Worm (Caenorhabditis elegans) whole organism, L3 larva: ENCODE measurements around the gene arf-6.

Experiments used
- ama-1 ChIP-seq: fragments of 150-350 bp; optimal IDR thresholded peaks from 2 replicates; lab custom pipeline; 2018
- elt-3 ChIP-seq, 3 experiments: fragments of 150-350 bp in 1 of 3; sonication (generic microtip) in 2 of 3; optimal IDR thresholded peaks; 2 replicates in 2 of 3; 4 replicates in 1 of 3; lab custom pipeline; 2014 to 2017; ENCODE audit warnings: missing biosample characterization in 3 of 3, missing genetic modification characterization in 3 of 3
- fkh-10 ChIP-seq: sonication (generic microtip); optimal IDR thresholded peaks from 2 replicates; lab custom pipeline; 2017; ENCODE audit warnings: missing biosample characterization, missing genetic modification reagents, missing genetic modification characterization
- mdl-1 ChIP-seq: fragments of 150-350 bp; optimal IDR thresholded peaks from 2 replicates; lab custom pipeline; 2014; ENCODE audit warnings: missing biosample characterization, missing genetic modification characterization
- nhr-12 ChIP-seq: fragments of 150-350 bp; optimal IDR thresholded peaks from 2 replicates; lab custom pipeline; 2014; ENCODE audit warnings: missing biosample characterization, missing genetic modification characterization
- nhr-237 ChIP-seq: fragments of 150-350 bp; optimal IDR thresholded peaks from 2 replicates; lab custom pipeline; 2014; ENCODE audit warnings: missing biosample characterization, missing genetic modification characterization
- pha-4 ChIP-seq: fragments of 150-350 bp; optimal IDR thresholded peaks from 2 replicates; lab custom pipeline; 2014; ENCODE audit warnings: missing biosample characterization, missing genetic modification reagents, missing genetic modification characterization
- snpc-4 ChIP-seq: fragments of 150-350 bp; optimal IDR thresholded peaks from 2 replicates; lab custom pipeline; 2014; ENCODE audit warnings: missing biosample characterization, missing genetic modification characterization

DNA sequence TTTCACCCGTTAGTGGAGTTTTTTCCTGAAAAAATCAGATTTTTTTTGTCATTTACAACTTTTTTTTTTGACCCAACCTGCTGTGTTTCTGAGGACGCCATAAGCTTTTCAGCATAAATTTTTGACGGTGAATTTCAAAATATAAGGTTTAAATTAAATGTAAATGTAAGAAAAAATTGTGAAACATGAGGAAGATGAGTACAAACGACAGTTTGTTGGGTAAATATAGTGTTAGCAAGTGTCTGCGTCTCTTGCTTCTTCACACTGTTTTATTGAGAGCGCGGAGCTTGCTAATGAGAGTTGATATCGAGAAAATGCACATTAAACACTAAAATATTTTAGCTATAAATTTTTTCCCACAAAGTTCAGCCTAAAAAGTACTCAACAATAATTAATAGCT is 23.5 kb downstream of the arf-6 start, which contains the start of gene rom-3:
- TF ChIP-seq nhr-237 (tag; lab: Kevin White, UChicago), result no peak
- TF ChIP-seq elt-3 (tag; optimal IDR thresholded peaks at IDR 0.05; lab: Kevin White, UChicago), result no peak
- TF ChIP-seq pha-4 (tag; lab: Kevin White, UChicago), result no peak
- no peak for TF ChIP-seq ama-1
- no peak for TF ChIP-seq mdl-1
- TF ChIP-seq fkh-10 (GFP tag; lab: Kevin White, UChicago), result no peak
- no peak for TF ChIP-seq snpc-4 (tag; lab: Kevin White, UChicago)
- no peak for TF ChIP-seq nhr-12 (tag; lab: Kevin White, UChicago)
